Worm (Caenorhabditis elegans) whole organism, L2 larva: ENCODE data around the gene Y46C8AM.1.

Source experiments
- C34F6.9 ChIP-seq: fragments of 150-350 bp; optimal IDR thresholded peaks from 2 replicates; lab custom pipeline; 2014; ENCODE audit warnings: missing biosample characterization, missing genetic modification characterization
- F13H6.1 ChIP-seq: sonication (generic microtip); optimal IDR thresholded peaks from 2 replicates; lab custom pipeline; 2016; ENCODE audit warnings: missing genetic modification characterization, missing compliant biosample characterization
- R02D3.7 ChIP-seq: fragments of 150-350 bp; optimal IDR thresholded peaks from 2 replicates; lab custom pipeline; 2014; ENCODE audit warnings: missing biosample characterization, missing genetic modification characterization
- ZK546.5 ChIP-seq: sonication (generic microtip); optimal IDR thresholded peaks from 2 replicates; lab custom pipeline; 2017; ENCODE audit warnings: missing biosample characterization, missing genetic modification characterization
- alr-1 ChIP-seq: fragments of 150-350 bp; optimal IDR thresholded peaks from 2 replicates; lab custom pipeline; 2014; ENCODE audit warnings: missing biosample characterization, missing genetic modification characterization
- aly-2 ChIP-seq: fragments of 150-350 bp; optimal IDR thresholded peaks from 2 replicates; lab custom pipeline; 2014; ENCODE audit warnings: missing biosample characterization, missing genetic modification characterization
- blmp-1 ChIP-seq: sonication (generic microtip); optimal IDR thresholded peaks from 2 replicates; lab custom pipeline; 2017; ENCODE audit warnings: missing genetic modification characterization, mild to moderate bottlenecking, missing compliant biosample characterization, antibody characterized with exemption, moderate library complexity; ENCODE audit not compliant: insufficient read depth
- ceh-16 ChIP-seq: fragments of 150-350 bp; optimal IDR thresholded peaks from 2 replicates; lab custom pipeline; 2014; ENCODE audit warnings: missing biosample characterization, missing genetic modification characterization
- crh-2 ChIP-seq: sonication (generic microtip); optimal IDR thresholded peaks from 2 replicates; lab custom pipeline; 2017; ENCODE audit warnings: missing biosample characterization, missing genetic modification characterization
- dmd-4 ChIP-seq: sonication (generic microtip); optimal IDR thresholded peaks from 2 replicates; lab custom pipeline; 2017; ENCODE audit warnings: missing biosample characterization, missing genetic modification characterization
- elt-1 ChIP-seq: fragments of 150-350 bp; optimal IDR thresholded peaks from 2 replicates; lab custom pipeline; 2014; ENCODE audit warnings: missing biosample characterization, missing genetic modification characterization
- elt-3 ChIP-seq: sonication (generic microtip); optimal IDR thresholded peaks from 2 replicates; lab custom pipeline; 2017; ENCODE audit warnings: missing biosample characterization, missing genetic modification characterization
- fos-1 ChIP-seq: fragments of 150-350 bp; optimal IDR thresholded peaks from 2 replicates; lab custom pipeline; 2014; ENCODE audit warnings: missing biosample characterization, missing genetic modification characterization
- gmeb-1 ChIP-seq: fragments of 150-350 bp; optimal IDR thresholded peaks from 2 replicates; lab custom pipeline; 2014; ENCODE audit warnings: missing biosample characterization, missing genetic modification characterization
- lin-11 ChIP-seq: fragments of 150-350 bp; sonication (generic microtip); optimal IDR thresholded peaks from 2 replicates; lab custom pipeline; 2014; ENCODE audit warnings: missing biosample characterization, missing genetic modification characterization, inconsistent platforms, mixed read lengths
- lin-39 ChIP-seq: fragments of 150-350 bp; optimal IDR thresholded peaks from 2 replicates; lab custom pipeline; 2014; ENCODE audit warnings: missing biosample characterization, missing genetic modification reagents, missing genetic modification characterization
- mab-5 ChIP-seq: fragments of 150-350 bp; optimal IDR thresholded peaks from 2 replicates; lab custom pipeline; 2014; ENCODE audit warnings: missing biosample characterization, missing genetic modification characterization
- mbf-1 ChIP-seq: sonication (generic microtip); optimal IDR thresholded peaks from 2 replicates; lab custom pipeline; 2017; ENCODE audit warnings: missing biosample characterization, missing genetic modification characterization
- mdl-1 ChIP-seq, 2 experiments: fragments of 150-350 bp in 1 of 2; sonication (generic microtip) in 1 of 2; optimal IDR thresholded peaks; 2 replicates each; lab custom pipeline; 2017; ENCODE audit warnings: missing biosample characterization in 2 of 2, missing genetic modification characterization in 2 of 2
- nhr-10 ChIP-seq: sonication (generic microtip); optimal IDR thresholded peaks from 2 replicates; lab custom pipeline; 2017; ENCODE audit warnings: missing biosample characterization, missing genetic modification characterization
- nhr-11 ChIP-seq: fragments of 150-350 bp; optimal IDR thresholded peaks from 2 replicates; lab custom pipeline; 2014; ENCODE audit warnings: missing biosample characterization, missing genetic modification characterization
- nhr-21 ChIP-seq: fragments of 150-350 bp; optimal IDR thresholded peaks from 2 replicates; lab custom pipeline; 2014; ENCODE audit warnings: missing biosample characterization, missing genetic modification characterization
- nhr-25 ChIP-seq: fragments of 150-350 bp; sonication (generic microtip); optimal IDR thresholded peaks from 3 replicates; lab custom pipeline; 2014; ENCODE audit warnings: missing biosample characterization, missing genetic modification characterization
- nhr-6 ChIP-seq: fragments of 150-350 bp; optimal IDR thresholded peaks from 2 replicates; lab custom pipeline; 2014; ENCODE audit warnings: missing biosample characterization, missing genetic modification characterization
- nhr-77 ChIP-seq: fragments of 150-350 bp; optimal IDR thresholded peaks from 2 replicates; lab custom pipeline; 2014; ENCODE audit warnings: missing biosample characterization, missing genetic modification characterization
- peb-1 ChIP-seq: fragments of 150-350 bp; optimal IDR thresholded peaks from 2 replicates; lab custom pipeline; 2014; ENCODE audit warnings: missing biosample characterization, missing genetic modification characterization
- sem-4 ChIP-seq: fragments of 150-350 bp; optimal IDR thresholded peaks from 2 replicates; lab custom pipeline; 2014; ENCODE audit warnings: missing biosample characterization, missing genetic modification reagents, missing genetic modification characterization
- skn-1 ChIP-seq: sonication (generic microtip); optimal IDR thresholded peaks from 2 replicates; lab custom pipeline; 2017; ENCODE audit warnings: missing biosample characterization, missing genetic modification characterization
- sma-3 ChIP-seq: sonication (generic microtip); optimal IDR thresholded peaks from 2 replicates; lab custom pipeline; 2016; ENCODE audit warnings: missing genetic modification reagents, missing genetic modification characterization, missing compliant biosample characterization
- sma-9 ChIP-seq, 2 experiments: fragments of 150-350 bp in 1 of 2; sonication (generic microtip) in 1 of 2; optimal IDR thresholded peaks; 2 replicates each; lab custom pipeline; 2014 to 2016; ENCODE audit warnings: missing genetic modification characterization in 2 of 2, mild to moderate bottlenecking in 1 of 2, missing biosample characterization in 1 of 2, missing compliant biosample characterization in 1 of 2, missing genetic modification reagents in 1 of 2, moderate library complexity in 1 of 2
- snpc-4 ChIP-seq: fragments of 150-350 bp; optimal IDR thresholded peaks from 2 replicates; lab custom pipeline; 2014; ENCODE audit warnings: missing biosample characterization, missing genetic modification characterization
- unc-39 ChIP-seq: fragments of 150-350 bp; optimal IDR thresholded peaks from 2 replicates; lab custom pipeline; 2014; ENCODE audit warnings: missing biosample characterization, missing genetic modification characterization
- unc-62 ChIP-seq: fragments of 150-350 bp; optimal IDR thresholded peaks from 2 replicates; lab custom pipeline; 2014; ENCODE audit warnings: missing biosample characterization, missing genetic modification reagents, missing genetic modification characterization
- zag-1 ChIP-seq: fragments of 150-350 bp; optimal IDR thresholded peaks from 2 replicates; lab custom pipeline; 2014; ENCODE audit warnings: missing biosample characterization, missing genetic modification characterization
- ztf-1 ChIP-seq: fragments of 200-800 bp; sonication (Bioruptor generic); conservative IDR thresholded peaks from 2 replicates; pipeline ENCODE4 v1.3.6; 2022; ENCODE audit warnings: missing genetic modification characterization, missing compliant biosample characterization
- ztf-4 ChIP-seq: fragments of 150-350 bp; optimal IDR thresholded peaks from 2 replicates; lab custom pipeline; 2014; ENCODE audit warnings: missing biosample characterization, missing genetic modification characterization

The Y46C8AM.1 gene

DNA sequence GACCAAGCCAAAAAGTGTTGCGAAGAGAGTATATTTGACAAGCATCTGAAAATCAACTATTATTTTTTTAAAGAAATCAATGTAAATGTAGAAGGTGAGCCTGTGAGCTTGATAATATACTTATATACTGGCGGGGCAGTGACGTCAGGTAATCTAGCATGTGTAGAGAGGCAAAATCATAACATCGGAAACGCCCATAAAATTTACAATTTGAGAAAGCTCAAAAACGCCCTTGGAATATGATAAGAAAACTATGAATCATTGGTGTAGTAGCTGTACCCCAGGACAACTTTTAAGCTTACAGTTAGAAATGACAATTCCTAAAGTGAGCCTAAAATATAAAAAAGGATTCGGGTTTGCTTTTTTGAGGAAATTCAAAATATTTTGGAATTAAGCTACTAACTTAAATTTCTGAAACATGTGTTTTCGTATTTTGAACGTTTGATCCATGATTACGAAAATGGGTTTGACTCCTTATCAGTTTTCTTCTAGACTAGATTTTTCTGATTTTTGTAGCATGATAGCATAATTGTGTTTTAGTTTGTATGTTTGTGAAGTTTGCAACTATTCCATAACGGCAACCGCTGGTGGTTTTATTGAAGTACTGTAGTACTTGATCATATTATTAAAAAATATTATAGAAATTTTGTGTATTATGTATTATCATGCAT, 20.9 kb upstream of the Y46C8AM.1 start, which contains the start of gene clec-174:
Gene clec-174, minus strand, starts transcription at position 51 of the 671 bp plus-strand sequence.
- TF ChIP-seq blmp-1 (tag; lab: Kevin White, UChicago): no peak
- TF ChIP-seq aly-2 (tag; lab: Kevin White, UChicago): no peak
- no peak for TF ChIP-seq sma-3
- TF ChIP-seq crh-2 (tag; lab: Kevin White, UChicago): no peak
- no peak for TF ChIP-seq sma-9 (GFP tag; optimal IDR thresholded peaks at IDR 0.05; lab: Kevin White, UChicago)
- no peak for TF ChIP-seq sma-9 (tag; optimal IDR thresholded peaks at IDR 0.05; lab: Kevin White, UChicago)
- TF ChIP-seq nhr-6 (tag; lab: Kevin White, UChicago): no peak
- no peak for TF ChIP-seq mab-5 (tag; lab: Kevin White, UChicago)
- no peak for TF ChIP-seq elt-3 (tag; lab: Kevin White, UChicago)
- TF ChIP-seq R02D3.7 (tag; lab: Kevin White, UChicago): no peak
- TF ChIP-seq fos-1 (tag; lab: Kevin White, UChicago): no peak
- no peak for TF ChIP-seq sem-4 (tag; lab: Kevin White, UChicago)
- TF ChIP-seq lin-11 (tag; lab: Kevin White, UChicago): no peak
- TF ChIP-seq ZK546.5 (tag; lab: Kevin White, UChicago): no peak
- no peak for TF ChIP-seq nhr-25 (tag; lab: Kevin White, UChicago)

DNA sequence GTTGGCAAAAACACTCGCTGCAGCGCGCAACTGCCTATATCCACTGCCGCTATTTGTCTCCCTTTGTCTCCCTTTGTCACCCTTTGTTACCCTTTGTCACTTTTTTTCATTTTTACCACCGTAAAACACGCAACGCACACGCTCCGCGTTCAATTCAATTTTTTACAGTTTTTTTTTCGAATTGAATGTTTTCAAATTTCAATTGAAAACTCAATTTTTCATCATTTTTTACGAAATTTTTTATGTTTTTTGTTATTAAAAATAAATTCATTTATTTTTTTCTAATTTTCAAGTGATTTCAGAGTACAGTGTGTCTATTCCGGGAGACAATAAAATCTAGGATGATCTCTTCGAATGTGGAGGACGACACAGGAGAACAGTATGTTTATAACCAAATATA, 19.7 kb upstream of the Y46C8AM.1 start, which contains the start of gene Y46C8AL.11:
Gene Y46C8AL.11, plus strand, starts transcription at position 301 of the 400 bp plus-strand sequence.
- TF ChIP-seq zag-1 (no peak), crh-2 (tag; lab: Kevin White, UChicago) (no peak), mdl-1 (tag; optimal IDR thresholded peaks at IDR 0.05; lab: Kevin White, UChicago) (no peak)

ce11 chrIV:3944459-3944858, 18.2 kb upstream of the Y46C8AM.1 start, which contains the start of gene clec-72:
clec-72 (plus strand) TSS chrIV:3944816.
- TF ChIP-seq ztf-4 (tag; lab: Kevin White, UChicago): no peak
- TF ChIP-seq crh-2 (tag; lab: Kevin White, UChicago): peak; percentile 18
- TF ChIP-seq gmeb-1 (tag; lab: Kevin White, UChicago): peak; percentile 5
- no peak for TF ChIP-seq nhr-10
- TF ChIP-seq C34F6.9 (tag; lab: Kevin White, UChicago): no peak
- TF ChIP-seq skn-1 (tag; lab: Kevin White, UChicago): peak; percentile 11
- peak; percentile 50 for TF ChIP-seq sma-9 (GFP tag; optimal IDR thresholded peaks at IDR 0.05; lab: Kevin White, UChicago)
- no peak for TF ChIP-seq sma-9 (tag; optimal IDR thresholded peaks at IDR 0.05; lab: Kevin White, UChicago)
- TF ChIP-seq blmp-1 (tag; lab: Kevin White, UChicago): no peak
- no peak for TF ChIP-seq lin-39
- no peak for TF ChIP-seq F13H6.1
- no peak for TF ChIP-seq ztf-1 (GFP tag; lab: Robert Waterston, UW)
- peak; percentile 98 for TF ChIP-seq fos-1 (tag; lab: Kevin White, UChicago)
- TF ChIP-seq, all 48 proteins: peak for 5

DNA sequence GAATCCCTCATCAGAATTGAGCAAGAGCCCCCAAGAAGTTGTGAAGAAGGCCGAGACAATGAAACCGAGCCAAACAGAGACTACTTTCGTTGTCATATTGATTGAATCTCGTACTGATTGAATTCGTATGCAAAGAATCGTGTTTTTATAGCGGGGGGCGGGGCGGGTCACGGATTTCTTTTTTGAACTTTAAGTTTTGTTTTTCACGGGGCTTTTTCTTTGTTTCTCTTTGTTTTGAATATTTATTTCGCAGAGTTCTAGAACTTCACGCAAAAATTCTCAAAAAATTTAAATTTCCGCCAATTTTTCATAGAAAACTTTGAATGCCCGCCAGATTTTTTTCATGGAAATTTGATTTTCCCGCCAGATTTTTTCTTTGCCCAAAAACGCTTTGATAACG, 6.6 kb upstream of the Y46C8AM.1 start, which contains the start of gene clec-73:
Gene clec-73, minus strand, starts transcription at position 101 of the 400 bp plus-strand sequence.
- no peak for TF ChIP-seq alr-1 (tag; lab: Kevin White, UChicago)
- no peak for TF ChIP-seq nhr-11 (tag; lab: Kevin White, UChicago)
- no peak for TF ChIP-seq unc-62 (GFP tag; lab: Kevin White, UChicago)
- no peak for TF ChIP-seq nhr-21 (tag; lab: Kevin White, UChicago)
- TF ChIP-seq, all 48 proteins: peak for 0

ce11 chrIV:3956705-3957104, 6.0 kb upstream of the Y46C8AM.1 start, which contains the start of gene clec-74:
clec-74 (plus strand) TSS chrIV:3957005.
- TF ChIP-seq nhr-11 (tag; lab: Kevin White, UChicago) (no peak), unc-39 (tag; lab: Kevin White, UChicago) (no peak), nhr-10 (no peak), zag-1 (no peak), lin-11 (tag; lab: Kevin White, UChicago) (no peak), snpc-4 (tag; lab: Kevin White, UChicago) (no peak), aly-2 (tag; lab: Kevin White, UChicago) (no peak), dmd-4 (tag; lab: Kevin White, UChicago) (no peak), elt-1 (tag; lab: Kevin White, UChicago) (no peak), peb-1 (tag; lab: Kevin White, UChicago) (no peak), gmeb-1 (tag; lab: Kevin White, UChicago) (no peak), F13H6.1 (no peak), mbf-1 (tag; lab: Kevin White, UChicago) (no peak), nhr-25 (tag; lab: Kevin White, UChicago) (no peak), nhr-77 (no peak), ceh-16 (tag; lab: Kevin White, UChicago) (no peak)
